Worm (Caenorhabditis elegans) whole organism, L1 larva: Measurements from ENCODE around the gene C34C12.8.
A peak's percentile ranks its signal among the peaks of the same experiment; 100 is the strongest.

Experiments
- fos-1 ChIP-seq: fragments of 150-350 bp; optimal IDR thresholded peaks from 2 replicates; lab custom pipeline; 2014; ENCODE audit warnings: missing biosample characterization, missing genetic modification characterization
- nhr-28 ChIP-seq: fragments of 150-350 bp; optimal IDR thresholded peaks from 2 replicates; lab custom pipeline; 2014; ENCODE audit warnings: missing biosample characterization, missing genetic modification characterization
- snpc-4 ChIP-seq: fragments of 150-350 bp; optimal IDR thresholded peaks from 2 replicates; lab custom pipeline; 2014; ENCODE audit warnings: missing biosample characterization, missing genetic modification characterization

ce11 chrIII:3471403-3472053 is 11.3 kb downstream of the C34C12.8 start, which contains the start of gene rsu-1:
- TF ChIP-seq fos-1 (tag; lab: Kevin White, UChicago) (peak; percentile 11), snpc-4 (tag; lab: Kevin White, UChicago) (no peak), nhr-28 (tag; lab: Kevin White, UChicago) (no peak)
